Worm (Caenorhabditis elegans): ENCODE measurements around the gene try-5.

Gene try-5

DNA sequence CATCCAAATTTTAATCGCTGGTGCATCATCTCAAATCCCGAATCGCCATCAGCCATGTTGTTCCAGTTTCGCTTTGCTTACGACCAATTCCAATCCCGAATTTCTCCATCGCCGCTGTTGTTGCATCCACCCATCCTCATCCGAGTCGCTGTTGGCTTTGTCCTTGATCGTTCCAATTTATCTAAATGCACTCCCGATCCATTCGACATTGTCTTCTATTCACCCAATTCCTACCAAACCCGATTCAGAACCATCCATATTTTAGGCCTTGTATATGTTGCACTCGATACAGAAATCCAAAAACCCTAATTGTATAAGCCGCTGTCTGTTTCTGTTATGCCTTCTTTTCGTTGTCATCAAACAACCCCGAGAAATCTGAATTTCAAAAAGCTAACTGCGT, 6.5 kb upstream of the try-5 start (continued):
- peak; percentile 24; the same call in 1 of the 2 replicates for TF ChIP-seq nhr-19 (GFP tag; conservative IDR thresholded peaks at IDR 0.05)
- no peak for TF ChIP-seq nhr-20 (tag; optimal IDR thresholded peaks at IDR 0.05)
- TF ChIP-seq hlh-17 (GFP tag; optimal IDR thresholded peaks at IDR 0.05; ENCODE audit: borderline replicate concordance): no peak
- TF ChIP-seq nhr-77 (tag; optimal IDR thresholded peaks at IDR 0.05): no peak
- no peak for TF ChIP-seq egl-27 (tag; optimal IDR thresholded peaks at IDR 0.05)
- no peak for TF ChIP-seq elt-2 (tag; optimal IDR thresholded peaks at IDR 0.05)
- no peak for TF ChIP-seq hpl-2 (GFP tag; optimal IDR thresholded peaks at IDR 0.05)
- no peak for TF ChIP-seq elt-3 (tag; optimal IDR thresholded peaks at IDR 0.05)
- TF ChIP-seq Y116A8C.19 (tag; optimal IDR thresholded peaks at IDR 0.05; ENCODE audit: borderline replicate concordance): no peak
- no peak for TF ChIP-seq isw-1 (GFP tag; IDR thresholded peaks at IDR 0.05)
- TF ChIP-seq lir-3 (tag; optimal IDR thresholded peaks at IDR 0.05; ENCODE audit: poor library complexity): no peak
- no peak for TF ChIP-seq nhr-11 (tag; optimal IDR thresholded peaks at IDR 0.05)
- no peak for TF ChIP-seq vab-15 (tag; optimal IDR thresholded peaks at IDR 0.05)
- TF ChIP-seq ceh-63 (GFP tag; optimal IDR thresholded peaks at IDR 0.05): peak; percentile 23
- peak; percentile 3 for TF ChIP-seq unc-86 (tag; optimal IDR thresholded peaks at IDR 0.05)
- TF ChIP-seq nhr-71 (tag; optimal IDR thresholded peaks at IDR 0.05): peak; percentile 23
- TF ChIP-seq mep-1 (tag; optimal IDR thresholded peaks at IDR 0.05): no peak
- peak; percentile 20 for TF ChIP-seq rnt-1 (tag; optimal IDR thresholded peaks at IDR 0.05)
- no peak for TF ChIP-seq nhr-12 (tag; optimal IDR thresholded peaks at IDR 0.05)
- no peak for TF ChIP-seq skn-1 (tag; optimal IDR thresholded peaks at IDR 0.05)
- no peak for TF ChIP-seq lin-35 (GFP tag; optimal IDR thresholded peaks at IDR 0.05)
- TF ChIP-seq nhr-90 (tag; optimal IDR thresholded peaks at IDR 0.05; ENCODE audit: poor library complexity): no peak
- TF ChIP-seq C16A3.4 (tag; optimal IDR thresholded peaks at IDR 0.05): peak; percentile 9
- no peak for TF ChIP-seq aly-2 (tag; optimal IDR thresholded peaks at IDR 0.05)
- TF ChIP-seq nhr-85 (tag): no peak

DNA sequence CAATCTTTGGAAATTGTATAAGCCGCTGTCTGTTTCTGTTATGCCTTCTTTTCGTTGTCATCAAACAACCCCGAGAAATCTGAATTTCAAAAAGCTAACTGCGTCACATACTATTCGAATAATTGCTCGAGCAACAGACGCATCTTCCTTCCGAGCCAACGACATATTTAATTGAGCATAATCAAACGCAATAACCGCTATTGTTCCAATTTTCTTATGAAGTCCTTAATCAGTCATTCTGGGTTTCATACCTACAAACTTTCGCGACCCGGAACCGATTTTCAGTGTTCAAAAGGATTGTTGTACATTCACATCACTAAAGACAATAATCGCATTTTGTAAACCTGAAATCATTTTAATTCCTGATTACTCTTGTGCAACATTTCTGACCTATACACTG, 5.0 kb upstream of the try-5 start:
- peak; percentile 37; the same call in 1 of the 2 replicates for TF ChIP-seq grh-1 (GFP tag; IDR thresholded peaks at IDR 0.05)

DNA sequence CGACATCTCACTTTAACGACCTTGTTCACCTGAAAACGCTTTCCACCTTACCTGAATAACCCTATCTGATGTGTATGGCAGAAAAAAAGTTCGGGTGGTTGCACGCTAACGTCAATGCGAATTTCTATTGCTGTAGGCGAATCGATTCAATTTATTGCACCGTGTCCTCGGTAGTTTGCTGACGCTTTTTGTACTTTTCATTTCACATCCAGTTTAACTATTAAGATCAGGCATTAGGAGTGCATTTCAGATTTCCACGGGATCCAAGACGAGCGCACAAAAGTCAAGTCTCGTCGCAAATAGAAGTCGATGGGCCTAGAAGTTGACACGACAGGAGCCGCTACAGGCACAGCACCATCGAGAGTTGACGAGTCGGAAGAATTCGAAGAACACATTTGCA, 4.6 kb upstream of the try-5 start:
- TF ChIP-seq grh-1 (GFP tag; IDR thresholded peaks at IDR 0.05) (peak; percentile 23; the same call in 1 of the 2 replicates), nhr-19 (GFP tag; conservative IDR thresholded peaks at IDR 0.05) (peak; percentile 16)

DNA sequence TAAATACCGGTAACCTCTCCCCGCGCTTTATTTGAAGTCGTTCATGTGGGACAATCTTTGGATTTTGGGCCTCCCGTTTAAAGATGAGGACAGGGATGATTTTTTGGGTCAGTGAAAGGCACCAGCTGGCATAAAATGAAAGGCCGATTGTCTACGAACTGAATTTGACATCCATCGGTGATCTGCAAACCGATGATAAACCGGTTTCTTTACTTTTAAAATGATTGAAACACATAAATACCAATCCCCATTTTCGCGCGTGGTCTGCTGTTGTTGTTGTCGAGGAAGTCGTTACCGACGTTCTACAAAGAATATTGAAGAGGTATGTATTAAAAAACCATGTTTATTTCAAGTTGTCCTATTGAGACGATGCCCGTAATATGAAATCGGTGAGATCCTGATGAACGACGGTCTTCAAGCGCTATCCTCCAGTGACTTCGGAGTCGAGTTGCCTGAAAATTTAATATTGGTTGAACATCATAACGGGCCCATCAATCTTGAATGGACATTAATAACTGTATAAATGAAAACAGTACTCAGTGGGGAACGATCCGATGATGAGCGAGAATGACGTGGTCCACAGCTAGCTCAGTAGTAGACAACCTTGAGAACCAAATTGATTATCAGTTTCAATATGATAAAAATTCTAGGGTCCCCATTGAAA, 3.7 kb upstream of the try-5 start:
- TF ChIP-seq lir-3 (tag; optimal IDR thresholded peaks at IDR 0.05; ENCODE audit: poor library complexity) (no peak), nhr-85 (tag) (peak; percentile 20), lin-13 (GFP tag; optimal IDR thresholded peaks at IDR 0.05) (no peak), lin-15B (tag; optimal IDR thresholded peaks at IDR 0.05) (no peak), snu-23 (GFP tag; optimal IDR thresholded peaks at IDR 0.05) (no peak), unc-130 (tag; optimal IDR thresholded peaks at IDR 0.05) (no peak), hlh-4 (tag; optimal IDR thresholded peaks at IDR 0.05) (no peak), hpl-2 (GFP tag; optimal IDR thresholded peaks at IDR 0.05) (no peak), nhr-19 (GFP tag; conservative IDR thresholded peaks at IDR 0.05) (0 out of 2 replicates have a peak, but pooled peaks have one; percentile 25), dsc-1 (tag; optimal IDR thresholded peaks at IDR 0.05) (no peak), isw-1 (GFP tag; IDR thresholded peaks at IDR 0.05) (peak; percentile 14; the same call in 1 of the 2 replicates), swsn-7 (tag; optimal IDR thresholded peaks at IDR 0.05) (no peak), dpl-1 (GFP tag; optimal IDR thresholded peaks at IDR 0.05) (no peak), fkh-4 (tag; optimal IDR thresholded peaks at IDR 0.05; ENCODE audit: borderline replicate concordance) (no peak), tlp-1 (tag; optimal IDR thresholded peaks at IDR 0.05) (no peak), unc-30 (tag; optimal IDR thresholded peaks at IDR 0.05) (no peak), ztf-11 (tag; optimal IDR thresholded peaks at IDR 0.05) (no peak), efl-1 (optimal IDR thresholded peaks at IDR 0.05) (no peak), efl-1 (GFP tag; optimal IDR thresholded peaks at IDR 0.05 in 1 of 2) (peak in 1 of 2 experiments; percentile 93), nhr-11 (tag; optimal IDR thresholded peaks at IDR 0.05) (no peak)

Data from whole organism, L1 larva.